Worm (Caenorhabditis elegans) whole organism, L4 larva: Measurements from ENCODE around the gene K06H7.2.

Experiments used
- arid-1 ChIP-seq: fragments of 200-800 bp; sonication (Bioruptor generic); conservative IDR thresholded peaks from 2 replicates; pipeline ENCODE4 v1.3.6; 2022; ENCODE audit warnings: missing genetic modification reagents, missing genetic modification characterization, missing compliant biosample characterization
- ceh-82 ChIP-seq: sonication (generic microtip); optimal IDR thresholded peaks from 2 replicates; lab custom pipeline; 2017; ENCODE audit warnings: missing biosample characterization, missing genetic modification characterization
- lin-39 ChIP-seq: fragments of 150-350 bp; optimal IDR thresholded peaks from 2 replicates; lab custom pipeline; 2014; ENCODE audit warnings: missing biosample characterization, missing genetic modification reagents, missing genetic modification characterization
- lsy-2 ChIP-seq, 2 experiments: fragments of 150-350 bp in 1 of 2; sonication (generic microtip) in 1 of 2; optimal IDR thresholded peaks; 2 replicates each; lab custom pipeline; 2014 to 2017; ENCODE audit warnings: missing biosample characterization in 2 of 2, missing genetic modification characterization in 2 of 2
- nhr-237 ChIP-seq: sonication (generic microtip); optimal IDR thresholded peaks from 2 replicates; lab custom pipeline; 2017; ENCODE audit warnings: missing biosample characterization, missing genetic modification characterization
- pqm-1 ChIP-seq: sonication (generic microtip); optimal IDR thresholded peaks from 2 replicates; lab custom pipeline; 2017; ENCODE audit warnings: missing biosample characterization, missing genetic modification characterization
- skn-1 ChIP-seq: fragments of 150-350 bp; optimal IDR thresholded peaks from 2 replicates; lab custom pipeline; 2014; ENCODE audit warnings: missing biosample characterization, missing genetic modification characterization
- snpc-4 ChIP-seq: fragments of 150-350 bp; optimal IDR thresholded peaks from 2 replicates; lab custom pipeline; 2014; ENCODE audit warnings: missing biosample characterization, missing genetic modification characterization

- TF ChIP-seq ceh-82 (tag; lab: Kevin White, UChicago) (no peak), lsy-2 (tag; optimal IDR thresholded peaks at IDR 0.05; lab: Kevin White, UChicago) (no peak), arid-1 (no peak), snpc-4 (no peak), skn-1 (tag; lab: Kevin White, UChicago) (no peak), lin-39 (tag; lab: Kevin White, UChicago) (no peak), pqm-1 (tag; lab: Kevin White, UChicago) (no peak), nhr-237 (tag; lab: Kevin White, UChicago) (no peak)
Observed at ce11 chrIII:8111347-8111746, 18.0 kb downstream of the K06H7.2 start.
